Worm (Caenorhabditis elegans): Measurements from ENCODE around the gene nduf-2.2.

Gene nduf-2.2

DNA sequence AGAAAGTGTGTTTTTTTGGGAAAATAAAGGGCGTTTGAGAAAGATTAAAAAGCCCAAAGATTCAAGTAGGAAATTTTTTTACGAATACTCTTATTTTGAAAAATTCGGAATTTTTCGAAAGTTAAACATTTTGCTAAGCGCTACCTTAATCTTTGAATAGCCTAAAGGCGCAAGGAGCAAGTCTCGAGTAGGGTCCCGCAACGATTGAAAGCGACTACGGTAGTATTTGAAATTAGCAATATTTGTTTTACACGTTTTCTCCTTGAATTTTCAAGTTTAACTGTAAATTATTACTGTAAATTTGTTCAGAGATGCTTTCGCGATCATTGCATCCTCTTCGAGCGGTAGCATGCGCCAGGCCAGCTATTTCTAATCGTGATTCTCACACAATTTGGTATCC, at the start of gene nduf-2.2:
nduf-2.2 (plus strand) TSS at position 310 of the 400 bp plus-strand sequence.
- TF ChIP-seq dmd-4 (tag; optimal IDR thresholded peaks at IDR 0.05; ENCODE audit: borderline replicate concordance) (no peak), tbx-7 (tag; optimal IDR thresholded peaks at IDR 0.05) (no peak), madf-2 (tag; optimal IDR thresholded peaks at IDR 0.05) (no peak), ceh-18 (tag; optimal IDR thresholded peaks at IDR 0.05) (no peak), elt-2 (tag; optimal IDR thresholded peaks at IDR 0.05) (no peak), dve-1 (tag; optimal IDR thresholded peaks at IDR 0.05) (no peak), unc-86 (tag; optimal IDR thresholded peaks at IDR 0.05) (no peak), ceh-34 (tag; optimal IDR thresholded peaks at IDR 0.05) (no peak), pat-9 (tag; optimal IDR thresholded peaks at IDR 0.05) (no peak)

ce11 chrIII:6415306-6415973, 49.6 kb upstream of the nduf-2.2 start, which contains the start of gene nas-4:
Gene nas-4, minus strand, starts transcription at chrIII:6415656.
- no peak for TF ChIP-seq odd-2 (tag; optimal IDR thresholded peaks at IDR 0.05)
- TF ChIP-seq F13H6.1 (tag; optimal IDR thresholded peaks at IDR 0.05): no peak
- TF ChIP-seq sox-2 (GFP tag; IDR thresholded peaks at IDR 0.05): no peak
- no peak for TF ChIP-seq lim-6 (tag; optimal IDR thresholded peaks at IDR 0.05)
- TF ChIP-seq hlh-15 (tag; optimal IDR thresholded peaks at IDR 0.05): no peak
- no peak for TF ChIP-seq eyg-1 (tag; optimal IDR thresholded peaks at IDR 0.05)
- TF ChIP-seq pat-9 (tag; optimal IDR thresholded peaks at IDR 0.05): no peak
- TF ChIP-seq che-1 (tag; optimal IDR thresholded peaks at IDR 0.05): no peak
- no peak for TF ChIP-seq lin-11 (tag; optimal IDR thresholded peaks at IDR 0.05)
- no peak for TF ChIP-seq pag-3 (tag; optimal IDR thresholded peaks at IDR 0.05; ENCODE audit: borderline replicate concordance)
- TF ChIP-seq rnt-1 (tag; optimal IDR thresholded peaks at IDR 0.05): no peak
- no peak for TF ChIP-seq C38D4.7 (GFP tag; optimal IDR thresholded peaks at IDR 0.05)
- no peak for TF ChIP-seq fkh-10 (GFP tag; optimal IDR thresholded peaks at IDR 0.05)
- no peak for TF ChIP-seq madf-2 (tag; optimal IDR thresholded peaks at IDR 0.05)
- no peak for TF ChIP-seq zip-5 (tag; optimal IDR thresholded peaks at IDR 0.05)

ce11 chrIII:6418254-6418653, 46.8 kb upstream of the nduf-2.2 start:
- TF ChIP-seq pat-9 (tag; optimal IDR thresholded peaks at IDR 0.05) (no peak), ama-1 (optimal IDR thresholded peaks at IDR 0.05) (no peak), tbx-2 (tag; optimal IDR thresholded peaks at IDR 0.05) (no peak), Y22D7AL.16 (tag; optimal IDR thresholded peaks at IDR 0.05) (no peak), sox-4 (tag; optimal IDR thresholded peaks at IDR 0.05) (no peak), zip-5 (tag; optimal IDR thresholded peaks at IDR 0.05) (no peak)

DNA sequence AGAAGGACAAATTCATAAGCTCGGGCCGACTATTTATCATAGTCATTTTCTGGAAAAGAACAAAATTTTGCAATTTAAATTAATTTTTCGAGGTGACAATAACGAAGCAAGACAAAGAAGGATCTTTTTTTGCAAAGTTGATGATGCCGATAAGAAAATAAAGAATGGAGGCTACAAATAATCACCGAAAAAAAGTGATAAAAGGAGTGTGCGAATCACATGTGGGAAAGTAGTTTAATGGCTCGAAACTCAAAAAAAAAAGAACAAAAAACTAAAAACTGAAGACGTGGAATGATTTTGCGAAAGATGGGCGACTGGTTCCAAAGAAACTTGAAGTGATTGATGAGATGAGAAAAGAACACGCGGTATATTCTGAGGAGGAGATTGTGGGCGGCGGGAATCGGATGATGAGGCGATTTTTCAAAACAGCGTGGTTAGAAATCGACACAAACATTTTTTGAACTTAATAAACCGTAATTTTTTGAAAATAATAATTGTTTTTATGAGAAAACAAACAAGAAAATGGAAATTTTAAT, 45.5 kb upstream of the nduf-2.2 start, which contains the start of gene atgl-1:
atgl-1 (minus strand) TSS at position 51 of the 536 bp plus-strand sequence.
- TF ChIP-seq mec-3 (tag; optimal IDR thresholded peaks at IDR 0.05; ENCODE audit: borderline replicate concordance): no peak
- no peak for TF ChIP-seq pag-3 (tag; optimal IDR thresholded peaks at IDR 0.05; ENCODE audit: borderline replicate concordance)
- no peak for TF ChIP-seq elt-4 (tag; optimal IDR thresholded peaks at IDR 0.05)
- no peak for TF ChIP-seq hlh-13 (GFP tag; optimal IDR thresholded peaks at IDR 0.05)
- TF ChIP-seq ceh-31 (tag; optimal IDR thresholded peaks at IDR 0.05): no peak

DNA sequence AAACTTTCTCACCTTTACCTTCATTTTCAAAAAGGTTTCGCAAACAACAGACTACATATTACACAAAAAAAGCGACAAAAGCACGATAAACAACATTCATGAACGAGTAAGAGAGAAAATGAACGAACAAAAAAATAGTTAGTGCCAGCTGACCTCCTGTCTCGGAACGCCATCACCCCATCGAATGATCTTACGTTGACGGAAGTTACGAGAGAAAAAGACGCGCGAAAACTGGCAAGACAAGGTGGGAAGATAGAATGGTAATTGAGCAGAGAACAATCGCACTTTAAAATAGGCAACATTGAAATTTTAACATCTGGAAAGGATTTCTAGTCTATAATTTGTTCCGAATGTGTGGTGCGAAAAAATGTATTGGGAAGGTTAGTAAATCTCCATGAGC, 44.8 kb upstream of the nduf-2.2 start:
- TF ChIP-seq pros-1 (tag; optimal IDR thresholded peaks at IDR 0.05): no peak
- no peak for TF ChIP-seq K02D7.2 (tag; optimal IDR thresholded peaks at IDR 0.05)
- TF ChIP-seq rnt-1 (tag; optimal IDR thresholded peaks at IDR 0.05): no peak
- no peak for TF ChIP-seq K09A11.1 (tag; optimal IDR thresholded peaks at IDR 0.05; ENCODE audit: insufficient read depth)
- TF ChIP-seq zip-5 (tag; optimal IDR thresholded peaks at IDR 0.05): no peak
- TF ChIP-seq ceh-2 (tag; optimal IDR thresholded peaks at IDR 0.05): no peak
- no peak for TF ChIP-seq elt-2 (tag; optimal IDR thresholded peaks at IDR 0.05)
- TF ChIP-seq nhr-11 (tag; optimal IDR thresholded peaks at IDR 0.05): no peak
- no peak for TF ChIP-seq hlh-8 (tag; optimal IDR thresholded peaks at IDR 0.05)
- TF ChIP-seq T23F11.4 (GFP tag; optimal IDR thresholded peaks at IDR 0.05): no peak
- no peak for TF ChIP-seq ceh-48 (tag; optimal IDR thresholded peaks at IDR 0.05)
- TF ChIP-seq pat-9 (tag; optimal IDR thresholded peaks at IDR 0.05): no peak
- TF ChIP-seq sdc-2 (tag; optimal IDR thresholded peaks at IDR 0.05): no peak
- TF ChIP-seq hlh-15 (tag; optimal IDR thresholded peaks at IDR 0.05): no peak
- TF ChIP-seq syd-9 (tag; optimal IDR thresholded peaks at IDR 0.05): no peak
- TF ChIP-seq nhr-232 (tag; optimal IDR thresholded peaks at IDR 0.05): no peak
- no peak for TF ChIP-seq unc-42 (tag; optimal IDR thresholded peaks at IDR 0.05)
- no peak for TF ChIP-seq pha-2 (tag; optimal IDR thresholded peaks at IDR 0.05)
- TF ChIP-seq unc-55 (GFP tag; optimal IDR thresholded peaks at IDR 0.05): no peak

Measured in whole organism, late embryonic.